Fruit fly (Drosophila melanogaster): ENCODE data around the gene alpha-PheRS.

Gene alpha-PheRS

dm6 chrX:8145501-8146157, at the start of gene alpha-PheRS, which contains the start of gene CG2129:
TSS of gene alpha-PheRS (minus strand) at chrX:8145602.
TSS of gene CG2129 (plus strand) at chrX:8145839.
- TF ChIP-seq Myc (optimal IDR thresholded peaks at IDR 0.05) (no peak), insv (optimal IDR thresholded peaks at IDR 0.05) (no peak), h (optimal IDR thresholded peaks at IDR 0.05) (no peak), Sin3A (optimal IDR thresholded peaks at IDR 0.05) (no peak), psq (optimal IDR thresholded peaks at IDR 0.05) (no peak), ttk (optimal IDR thresholded peaks at IDR 0.05) (no peak)

dm6 chrX:8194559-8194958, 49.2 kb upstream of the alpha-PheRS start:
- TF ChIP-seq h (optimal IDR thresholded peaks at IDR 0.05) = no peak
- TF ChIP-seq Myc (optimal IDR thresholded peaks at IDR 0.05) = no peak
- no peak for TF ChIP-seq ttk (optimal IDR thresholded peaks at IDR 0.05)
- no peak for TF ChIP-seq Sin3A (optimal IDR thresholded peaks at IDR 0.05)
- no peak for TF ChIP-seq psq (optimal IDR thresholded peaks at IDR 0.05)
- no peak for TF ChIP-seq insv (optimal IDR thresholded peaks at IDR 0.05)

DNA sequence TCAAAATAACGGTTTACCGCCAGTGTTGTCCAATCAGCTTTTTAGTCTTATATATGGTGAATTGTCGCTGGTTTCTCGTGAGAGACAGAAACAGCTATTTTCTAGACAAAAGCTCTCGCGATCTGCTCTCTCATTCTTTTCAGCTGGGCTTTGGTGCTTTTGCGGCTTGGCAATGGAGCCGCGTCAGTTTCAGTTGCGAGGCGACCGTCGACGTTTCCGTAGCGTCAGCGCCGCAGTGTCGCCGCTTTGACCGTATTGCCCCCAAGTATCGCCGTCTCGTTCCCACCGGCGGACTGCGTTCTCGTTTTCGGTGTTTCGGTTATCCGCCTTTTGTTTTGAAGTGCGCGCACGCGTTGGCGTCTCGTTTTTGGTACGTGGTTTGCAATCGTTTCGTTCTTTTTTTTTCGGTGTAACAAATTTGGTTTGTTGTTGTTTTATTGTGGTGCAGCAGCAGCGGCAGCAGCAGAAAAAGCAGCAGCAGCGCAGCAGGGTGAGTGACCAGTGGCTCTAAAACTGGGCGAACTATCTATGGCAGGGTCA, 47.7 kb upstream of the alpha-PheRS start:
- TF ChIP-seq ttk (optimal IDR thresholded peaks at IDR 0.05) (no peak), h (optimal IDR thresholded peaks at IDR 0.05) (no peak), Myc (optimal IDR thresholded peaks at IDR 0.05) (no peak), insv (optimal IDR thresholded peaks at IDR 0.05) (no peak), psq (optimal IDR thresholded peaks at IDR 0.05) (no peak), Sin3A (optimal IDR thresholded peaks at IDR 0.05) (no peak)

dm6 chrX:8192191-8192590, 46.8 kb upstream of the alpha-PheRS start:
- TF ChIP-seq insv (optimal IDR thresholded peaks at IDR 0.05) (no peak), h (optimal IDR thresholded peaks at IDR 0.05) (no peak), Myc (optimal IDR thresholded peaks at IDR 0.05) (no peak), psq (optimal IDR thresholded peaks at IDR 0.05) (no peak), ttk (optimal IDR thresholded peaks at IDR 0.05) (no peak), Sin3A (optimal IDR thresholded peaks at IDR 0.05) (no peak)

DNA sequence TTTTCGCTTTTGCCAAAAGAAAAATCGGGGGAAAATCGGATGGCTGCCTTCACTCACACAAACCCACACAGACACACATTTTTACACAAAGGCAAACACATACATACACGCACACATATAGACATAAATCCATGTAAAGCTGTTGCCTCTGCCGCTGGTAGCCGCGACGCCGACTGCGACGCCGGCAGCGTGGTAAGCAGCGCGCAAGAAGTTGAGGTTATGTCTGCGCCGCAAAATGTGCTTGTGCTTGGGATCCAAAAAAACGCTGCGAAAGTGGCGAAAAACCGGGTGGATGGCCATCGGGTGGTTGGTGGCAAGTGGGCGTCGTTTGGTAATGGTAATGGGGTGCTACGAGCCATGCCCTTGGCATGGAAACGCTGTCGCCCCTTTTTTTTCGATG, 34.5 kb upstream of the alpha-PheRS start:
- no peak for TF ChIP-seq h (optimal IDR thresholded peaks at IDR 0.05)
- TF ChIP-seq insv (optimal IDR thresholded peaks at IDR 0.05) = no peak
- no peak for TF ChIP-seq ttk (optimal IDR thresholded peaks at IDR 0.05)
- no peak for TF ChIP-seq psq (optimal IDR thresholded peaks at IDR 0.05)
- no peak for TF ChIP-seq Myc (optimal IDR thresholded peaks at IDR 0.05)
- no peak for TF ChIP-seq Sin3A (optimal IDR thresholded peaks at IDR 0.05)

- TF ChIP-seq ttk (optimal IDR thresholded peaks at IDR 0.05) (no peak), insv (optimal IDR thresholded peaks at IDR 0.05) (no peak), Myc (optimal IDR thresholded peaks at IDR 0.05) (no peak)
Measured at dm6 chrX:8178989-8179388, 33.6 kb upstream of the alpha-PheRS start.

DNA sequence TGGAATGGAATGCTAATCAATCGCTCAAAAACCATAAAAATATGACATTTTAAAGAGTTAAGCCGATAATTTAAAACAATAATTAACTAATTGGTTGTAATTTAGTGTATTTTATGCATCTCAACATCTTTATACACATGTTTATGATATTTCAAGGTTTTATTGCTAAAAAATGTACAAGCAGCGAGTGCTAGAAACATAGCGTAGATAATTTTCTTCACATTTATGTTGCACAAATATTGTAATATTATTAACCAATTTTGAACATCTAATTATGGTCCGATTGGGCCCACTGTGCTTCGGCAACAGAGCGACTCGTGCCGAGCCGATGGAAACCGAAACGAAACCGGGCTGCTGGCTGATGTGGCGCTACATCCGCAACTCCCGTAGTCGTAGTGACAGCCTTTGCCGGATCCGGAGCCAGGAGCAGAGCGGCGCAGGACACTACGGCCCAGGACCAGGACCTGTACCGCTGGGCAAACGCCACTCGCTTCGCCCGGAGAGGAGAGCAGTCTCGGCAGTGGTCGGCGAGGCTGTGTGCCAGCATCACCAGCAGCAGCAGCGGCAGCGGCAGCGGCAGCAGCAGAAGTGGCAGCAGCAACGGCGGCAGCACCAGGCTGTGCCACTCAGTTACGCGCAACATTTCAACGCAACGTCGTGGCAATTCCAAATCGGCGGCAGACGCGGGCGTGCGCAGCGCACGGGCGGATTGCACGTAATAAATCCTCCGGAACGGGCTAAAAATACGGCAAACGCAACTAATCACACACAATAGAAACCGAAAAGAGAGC, 33.0 kb upstream of the alpha-PheRS start, which contains the start of gene sdt:
Gene sdt, plus strand, starts transcription at position 385 of the 791 bp plus-strand sequence.
- TF ChIP-seq Myc (optimal IDR thresholded peaks at IDR 0.05) (no peak), ttk (optimal IDR thresholded peaks at IDR 0.05) (no peak), insv (optimal IDR thresholded peaks at IDR 0.05) (no peak), psq (optimal IDR thresholded peaks at IDR 0.05) (no peak), Sin3A (optimal IDR thresholded peaks at IDR 0.05) (no peak), h (optimal IDR thresholded peaks at IDR 0.05) (no peak)

- TF ChIP-seq Sin3A (optimal IDR thresholded peaks at IDR 0.05) (no peak), h (optimal IDR thresholded peaks at IDR 0.05) (no peak), psq (optimal IDR thresholded peaks at IDR 0.05) (no peak), insv (optimal IDR thresholded peaks at IDR 0.05) (no peak), ttk (optimal IDR thresholded peaks at IDR 0.05) (no peak), Myc (optimal IDR thresholded peaks at IDR 0.05) (no peak)
Measured at dm6 chrX:8177742-8178141, 32.3 kb upstream of the alpha-PheRS start.

DNA sequence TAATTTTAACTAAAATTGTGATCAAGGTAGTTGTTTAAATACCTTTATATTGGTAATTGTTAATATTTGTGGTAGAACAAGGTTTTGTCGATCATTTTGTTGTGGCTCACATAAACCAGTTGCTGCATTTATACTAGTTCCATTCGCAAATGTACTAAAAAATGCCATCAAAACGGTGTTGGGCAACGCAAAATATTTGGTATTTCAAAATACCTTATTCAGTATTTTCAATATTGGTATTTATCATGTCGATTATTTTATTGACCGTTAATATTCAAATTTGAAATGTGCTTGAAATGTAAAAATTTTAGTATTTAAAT, 31.6 kb upstream of the alpha-PheRS start, which contains the start of gene slpr:
Gene slpr, minus strand, starts transcription at position 156 of the 320 bp plus-strand sequence.
- TF ChIP-seq psq (optimal IDR thresholded peaks at IDR 0.05) = no peak

- TF ChIP-seq Myc (optimal IDR thresholded peaks at IDR 0.05) = no peak
- no peak for TF ChIP-seq h (optimal IDR thresholded peaks at IDR 0.05)
- TF ChIP-seq Sin3A (optimal IDR thresholded peaks at IDR 0.05) = no peak
- TF ChIP-seq ttk (optimal IDR thresholded peaks at IDR 0.05) = no peak
- no peak for TF ChIP-seq psq (optimal IDR thresholded peaks at IDR 0.05)
- TF ChIP-seq insv (optimal IDR thresholded peaks at IDR 0.05) = no peak
Measured at dm6 chrX:8176291-8177029, 31.1 kb upstream of the alpha-PheRS start.

- TF ChIP-seq h (optimal IDR thresholded peaks at IDR 0.05) = no peak
- TF ChIP-seq insv (optimal IDR thresholded peaks at IDR 0.05) = no peak
- TF ChIP-seq psq (optimal IDR thresholded peaks at IDR 0.05) = no peak
- no peak for TF ChIP-seq Sin3A (optimal IDR thresholded peaks at IDR 0.05)
- TF ChIP-seq ttk (optimal IDR thresholded peaks at IDR 0.05) = no peak
- no peak for TF ChIP-seq Myc (optimal IDR thresholded peaks at IDR 0.05)
Measured at dm6 chrX:8170166-8170565, 24.8 kb upstream of the alpha-PheRS start, which contains the start of gene CG2278. TSS of gene CG2278 (minus strand) at chrX:8170266.

- no peak for TF ChIP-seq insv (optimal IDR thresholded peaks at IDR 0.05)
- TF ChIP-seq ttk (optimal IDR thresholded peaks at IDR 0.05) = no peak
- TF ChIP-seq Myc (optimal IDR thresholded peaks at IDR 0.05) = no peak
- TF ChIP-seq h (optimal IDR thresholded peaks at IDR 0.05) = no peak
- no peak for TF ChIP-seq Sin3A (optimal IDR thresholded peaks at IDR 0.05)
- no peak for TF ChIP-seq psq (optimal IDR thresholded peaks at IDR 0.05)
Measured at dm6 chrX:8165608-8166007, 20.2 kb upstream of the alpha-PheRS start, which contains the start of gene Or7a. TSS of gene Or7a (minus strand) at chrX:8165708.

Data from Kc167 (cell line).